Worm (Caenorhabditis elegans) whole organism, midembryonic: ENCODE data around the gene pals-19.

ENCODE experiments used
- flt-1 ChIP-seq: fragments of 200-800 bp; sonication (Bioruptor generic); IDR thresholded peaks from 2 replicates; pipeline ENCODE4 v1.3.6; 2022; ENCODE audit warnings: missing genetic modification characterization, missing compliant biosample characterization
- ref-1 ChIP-seq: fragments of 200-800 bp; sonication (Bioruptor generic); conservative IDR thresholded peaks from 2 replicates; pipeline ENCODE4 v1.3.6; 2022; ENCODE audit warnings: missing genetic modification reagents, missing genetic modification characterization, missing compliant biosample characterization
- tab-1 ChIP-seq: fragments of 200-800 bp; sonication (Bioruptor generic); IDR thresholded peaks from 2 replicates; pipeline ENCODE4 v1.3.6; 2022; ENCODE audit warnings: missing genetic modification characterization, missing compliant biosample characterization

ce11 chrIII:1446747-1447146 is 45.0 kb downstream of the pals-19 start:
- TF ChIP-seq ref-1 (GFP tag; lab: Robert Waterston, UW) (no peak), flt-1 (GFP tag; lab: Robert Waterston, UW) (no peak), tab-1 (GFP tag; lab: Robert Waterston, UW) (no peak)
